Fruit fly (Drosophila melanogaster): Measurements from ENCODE around the gene RpS3.

The RpS3 gene

DNA sequence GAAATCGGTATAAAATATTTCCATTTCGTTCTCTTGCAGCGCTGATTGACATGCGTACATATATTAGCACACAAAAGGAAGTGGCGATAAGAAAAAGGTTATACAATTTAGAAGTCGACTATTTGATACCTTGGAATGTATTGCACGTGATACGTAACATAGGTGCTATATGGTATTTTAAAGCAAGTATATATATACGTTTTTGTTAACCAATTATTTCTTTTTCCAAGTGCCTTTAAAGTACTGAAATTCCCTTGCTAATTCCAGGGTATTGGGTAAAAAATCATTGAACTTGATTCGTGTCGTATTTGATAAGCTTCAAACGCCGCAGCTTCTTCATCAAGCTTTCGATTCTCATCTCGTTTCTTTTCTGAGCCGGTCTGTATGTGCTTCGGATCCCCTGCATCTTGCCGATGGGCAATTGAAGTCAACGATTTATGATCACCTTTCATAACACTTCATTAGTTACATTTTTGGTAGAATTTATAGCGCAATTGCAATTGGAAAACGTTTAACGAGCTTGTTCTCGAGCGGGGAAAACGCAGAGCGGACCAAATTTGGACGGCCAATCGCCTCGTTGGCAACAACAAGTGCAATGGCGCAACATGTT, 5.0 kb downstream of the RpS3 start, which contains the start of gene CG4408:
CG4408 (minus strand) TSS at position 60 of the 610 bp plus-strand sequence.
- TF ChIP-seq sv (GFP tag; optimal IDR thresholded peaks at IDR 0.05) (peak; percentile 14), CrebA (GFP tag; optimal IDR thresholded peaks at IDR 0.05; ENCODE audit: borderline replicate concordance) (no peak), brk (GFP tag; optimal IDR thresholded peaks at IDR 0.05) (peak; percentile 84), ey (GFP tag; optimal IDR thresholded peaks at IDR 0.05) (peak; percentile 95), Mio (GFP tag; optimal IDR thresholded peaks at IDR 0.05) (peak; percentile 1), rgr (GFP tag; optimal IDR thresholded peaks at IDR 0.05) (peak; percentile 90), Jra (GFP tag; optimal IDR thresholded peaks at IDR 0.05) (peak; percentile 83), Abd-B (GFP tag; optimal IDR thresholded peaks at IDR 0.05) (no peak), Dfd (GFP tag; optimal IDR thresholded peaks at IDR 0.05) (no peak), HLH106 (tag; optimal IDR thresholded peaks at IDR 0.05) (peak; percentile 93), OdsH (GFP tag; optimal IDR thresholded peaks at IDR 0.05) (peak; percentile 93), foxo (GFP tag; optimal IDR thresholded peaks at IDR 0.05) (peak in 1 of 2 experiments; percentile 93), sage (GFP tag; optimal IDR thresholded peaks at IDR 0.05) (peak; percentile 75), Rel (GFP tag; optimal IDR thresholded peaks at IDR 0.05) (no peak), Rel (tag; optimal IDR thresholded peaks at IDR 0.05) (peak; percentile 68), woc (GFP tag; optimal IDR thresholded peaks at IDR 0.05) (peak; percentile 86), psq (GFP tag; optimal IDR thresholded peaks at IDR 0.05) (peak; percentile 86), dsf (GFP tag; optimal IDR thresholded peaks at IDR 0.05; ENCODE audit: borderline replicate concordance) (peak; percentile 55), h (GFP tag; optimal IDR thresholded peaks at IDR 0.05) (peak; percentile 52), fru (GFP tag; optimal IDR thresholded peaks at IDR 0.05) (peak; percentile 91), usp (GFP tag; optimal IDR thresholded peaks at IDR 0.05) (no peak), Hr78 (GFP tag; optimal IDR thresholded peaks at IDR 0.05) (no peak), Hnf4 (GFP tag; optimal IDR thresholded peaks at IDR 0.05) (peak; percentile 94), dmrt93B (GFP tag; optimal IDR thresholded peaks at IDR 0.05) (peak; percentile 80), pan (optimal IDR thresholded peaks at IDR 0.05) (peak; percentile 72), dl (GFP tag; optimal IDR thresholded peaks at IDR 0.05; ENCODE audit: insufficient read depth in 1 of 2, partially characterized antibody in 2 of 2) (no peak), Sp1 (GFP tag; optimal IDR thresholded peaks at IDR 0.05) (peak; percentile 90), GATAd (GFP tag; optimal IDR thresholded peaks at IDR 0.05) (peak; percentile 52), CG9705 (GFP tag; optimal IDR thresholded peaks at IDR 0.05) (peak; percentile 90), br (GFP tag; optimal IDR thresholded peaks at IDR 0.05) (peak; percentile 93), tai (GFP tag; optimal IDR thresholded peaks at IDR 0.05) (no peak), jim (GFP tag; optimal IDR thresholded peaks at IDR 0.05) (no peak)

DNA sequence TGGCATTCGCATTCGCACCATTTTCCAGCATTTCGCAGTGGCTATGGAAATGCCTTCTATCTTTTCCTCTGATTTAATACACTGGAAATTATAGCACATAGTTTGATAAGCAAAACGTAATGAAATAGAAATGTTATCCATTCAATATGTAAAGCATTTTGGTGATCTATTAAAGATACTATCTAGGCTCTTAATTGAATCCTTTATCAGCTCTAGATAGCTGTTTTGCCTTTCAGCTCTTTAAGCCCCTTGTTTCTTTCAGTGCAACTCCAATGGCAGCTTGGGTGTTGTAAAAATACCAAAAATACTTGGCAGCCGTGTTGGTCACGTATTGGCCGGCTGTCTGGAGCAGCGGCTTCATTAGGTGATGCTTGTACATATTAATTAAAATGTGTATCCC, 6.4 kb downstream of the RpS3 start:
- no peak for TF ChIP-seq Dif (GFP tag; optimal IDR thresholded peaks at IDR 0.05; ENCODE audit: partially characterized antibody)
- TF ChIP-seq Hr83 (GFP tag; optimal IDR thresholded peaks at IDR 0.05; ENCODE audit: poor library complexity, severe bottlenecking) = no peak
- TF ChIP-seq woc (GFP tag; optimal IDR thresholded peaks at IDR 0.05) = no peak

DNA sequence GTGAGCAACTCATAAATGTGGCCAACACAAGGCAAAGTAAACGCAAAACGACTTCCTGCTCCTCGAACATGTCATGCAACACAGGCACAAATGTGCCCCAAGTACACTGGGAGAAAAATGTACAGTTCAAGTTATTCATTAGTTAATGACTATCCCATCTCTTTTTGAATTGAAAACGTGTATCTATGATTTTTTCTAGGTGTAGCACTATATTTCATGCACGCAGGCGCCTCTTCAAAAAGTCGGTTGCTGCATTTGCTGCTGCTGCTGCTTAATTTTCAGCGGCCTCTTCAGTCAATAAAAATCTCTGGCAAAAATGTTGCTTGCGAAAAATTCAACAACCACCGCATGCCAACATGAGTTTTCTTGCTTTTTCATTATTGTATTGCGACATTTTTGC, 8.9 kb downstream of the RpS3 start:
- TF ChIP-seq sv (GFP tag; optimal IDR thresholded peaks at IDR 0.05) = no peak
- no peak for TF ChIP-seq h (GFP tag; optimal IDR thresholded peaks at IDR 0.05)
- TF ChIP-seq N (GFP tag; optimal IDR thresholded peaks at IDR 0.05) = no peak
- TF ChIP-seq tai (GFP tag; optimal IDR thresholded peaks at IDR 0.05) = no peak
- TF ChIP-seq Dfd (GFP tag; optimal IDR thresholded peaks at IDR 0.05) = no peak

DNA sequence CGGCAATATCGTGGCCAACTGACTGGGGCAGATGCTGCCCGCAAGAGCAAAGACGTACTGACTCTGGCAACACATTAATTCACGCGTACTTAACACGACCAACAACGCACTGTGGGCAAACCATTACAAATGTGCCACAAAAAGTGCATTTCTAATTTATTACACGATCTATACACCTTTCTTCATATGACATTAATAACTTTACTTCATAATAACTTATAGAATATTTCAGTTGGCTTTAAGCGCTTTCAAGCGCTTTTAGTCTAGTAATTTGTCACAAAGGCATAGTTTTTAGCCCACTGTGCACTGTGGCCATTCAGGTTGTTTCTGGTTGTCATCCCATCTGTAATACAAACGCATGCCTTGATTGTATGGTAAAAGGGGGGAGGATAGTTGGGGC, 9.6 kb downstream of the RpS3 start:
- TF ChIP-seq CG9705 (GFP tag; optimal IDR thresholded peaks at IDR 0.05) (no peak), dsf (GFP tag; optimal IDR thresholded peaks at IDR 0.05; ENCODE audit: borderline replicate concordance) (no peak)

Measured in whole organism, wandering third instar larva.